Worm (Caenorhabditis elegans) whole organism, L3 larva: ENCODE measurements around the gene nipi-4.

ENCODE experiments used
- lin-39 ChIP-seq: fragments of 150-350 bp; optimal IDR thresholded peaks from 2 replicates; lab custom pipeline; 2018; ENCODE audit warnings: missing biosample characterization, missing genetic modification reagents, missing genetic modification characterization
- nhr-11 ChIP-seq: fragments of 150-350 bp; optimal IDR thresholded peaks from 2 replicates; lab custom pipeline; 2014; ENCODE audit warnings: missing biosample characterization, missing genetic modification characterization
- nhr-23 ChIP-seq: fragments of 150-350 bp; optimal IDR thresholded peaks from 2 replicates; lab custom pipeline; 2014; ENCODE audit warnings: missing biosample characterization, missing genetic modification reagents, missing genetic modification characterization
- nhr-76 ChIP-seq: fragments of 150-350 bp; sonication (generic microtip); optimal IDR thresholded peaks from 5 replicates; lab custom pipeline; 2014; ENCODE audit warnings: missing biosample characterization, missing genetic modification characterization
- unc-62 ChIP-seq: fragments of 150-350 bp; sonication (generic microtip); optimal IDR thresholded peaks from 4 replicates; lab custom pipeline; 2014; ENCODE audit warnings: missing biosample characterization, missing genetic modification reagents, missing genetic modification characterization

- TF ChIP-seq unc-62 (no peak), nhr-23 (tag; lab: Kevin White, UChicago) (no peak), nhr-76 (tag; lab: Kevin White, UChicago) (no peak), nhr-11 (tag; lab: Kevin White, UChicago) (no peak), lin-39 (tag; lab: Kevin White, UChicago) (no peak)
Measured at ce11 chrV:7837809-7838208, 32.8 kb downstream of the nipi-4 start, which contains the start of gene ttr-33.
